Worm (Caenorhabditis elegans) whole organism, L2 larva: Measurements from ENCODE around the gene srbc-31.

Source experiments
- ZK546.5 ChIP-seq: sonication (generic microtip); optimal IDR thresholded peaks from 2 replicates; lab custom pipeline; 2017; ENCODE audit warnings: missing biosample characterization, missing genetic modification characterization
- gmeb-1 ChIP-seq: fragments of 150-350 bp; optimal IDR thresholded peaks from 2 replicates; lab custom pipeline; 2014; ENCODE audit warnings: missing biosample characterization, missing genetic modification characterization
- lin-13 ChIP-seq: fragments of 150-350 bp; optimal IDR thresholded peaks from 2 replicates; lab custom pipeline; 2014; ENCODE audit warnings: missing biosample characterization, missing genetic modification reagents, missing genetic modification characterization
- lsy-2 ChIP-seq, 2 experiments: fragments of 150-350 bp in 1 of 2; sonication (generic microtip) in 1 of 2; optimal IDR thresholded peaks; 2 replicates each; lab custom pipeline; 2014 to 2017; ENCODE audit warnings: missing biosample characterization in 2 of 2, missing genetic modification characterization in 2 of 2
- mab-5 ChIP-seq: fragments of 150-350 bp; optimal IDR thresholded peaks from 2 replicates; lab custom pipeline; 2014; ENCODE audit warnings: missing biosample characterization, missing genetic modification characterization
- nhr-12 ChIP-seq: fragments of 150-350 bp; optimal IDR thresholded peaks from 2 replicates; lab custom pipeline; 2014; ENCODE audit warnings: missing biosample characterization, missing genetic modification characterization
- nhr-129 ChIP-seq: fragments of 150-350 bp; optimal IDR thresholded peaks from 2 replicates; lab custom pipeline; 2014; ENCODE audit warnings: missing biosample characterization, missing genetic modification characterization
- nhr-237 ChIP-seq: fragments of 150-350 bp; optimal IDR thresholded peaks from 2 replicates; lab custom pipeline; 2014; ENCODE audit warnings: missing biosample characterization, missing genetic modification characterization
- nhr-77 ChIP-seq: fragments of 150-350 bp; optimal IDR thresholded peaks from 2 replicates; lab custom pipeline; 2014; ENCODE audit warnings: missing biosample characterization, missing genetic modification characterization
- snpc-4 ChIP-seq: fragments of 150-350 bp; optimal IDR thresholded peaks from 2 replicates; lab custom pipeline; 2014; ENCODE audit warnings: missing biosample characterization, missing genetic modification characterization
- ztf-11 ChIP-seq: sonication (generic microtip); optimal IDR thresholded peaks from 2 replicates; lab custom pipeline; 2017; ENCODE audit warnings: missing biosample characterization, missing genetic modification characterization
- ztf-4 ChIP-seq: fragments of 150-350 bp; optimal IDR thresholded peaks from 2 replicates; lab custom pipeline; 2014; ENCODE audit warnings: missing biosample characterization, missing genetic modification characterization

DNA sequence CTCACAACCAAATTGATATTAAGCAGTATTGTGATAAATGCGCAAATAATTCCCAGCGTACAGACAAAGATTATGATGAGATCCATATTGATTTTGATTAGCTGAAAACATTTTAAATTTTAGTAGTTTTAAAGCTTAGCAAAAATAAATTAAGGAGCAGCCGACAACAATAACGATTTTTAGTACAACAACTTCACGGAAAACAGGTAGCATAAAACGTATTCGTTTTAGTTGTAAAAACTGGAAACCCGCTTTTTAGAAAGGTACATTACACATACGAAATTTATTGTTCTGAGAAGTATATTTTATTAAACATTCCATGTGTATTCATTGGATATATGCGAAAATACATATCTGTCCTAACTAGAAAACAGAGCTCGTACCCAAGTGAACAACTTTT is 13.0 kb upstream of the srbc-31 start, which contains the start of gene srbc-36:
- TF ChIP-seq ztf-11 (tag; lab: Kevin White, UChicago) (no peak), snpc-4 (no peak), lsy-2 (tag; optimal IDR thresholded peaks at IDR 0.05; lab: Kevin White, UChicago) (no peak), lin-13 (GFP tag; lab: Kevin White, UChicago) (no peak), ZK546.5 (no peak), nhr-237 (tag; lab: Kevin White, UChicago) (no peak), nhr-12 (tag; lab: Kevin White, UChicago) (no peak), nhr-77 (tag; lab: Kevin White, UChicago) (no peak), gmeb-1 (tag; lab: Kevin White, UChicago) (no peak), ztf-4 (tag; lab: Kevin White, UChicago) (no peak), nhr-129 (tag; lab: Kevin White, UChicago) (no peak), mab-5 (tag; lab: Kevin White, UChicago) (no peak)
